Worm (Caenorhabditis elegans) whole organism, midembryonic: ENCODE data around the gene grd-12.

ENCODE experiments used
- cog-1 ChIP-seq: sonication (generic microtip); optimal IDR thresholded peaks from 2 replicates; lab custom pipeline; 2016; ENCODE audit warnings: missing genetic modification characterization, missing compliant biosample characterization
- klf-2 ChIP-seq: fragments of 200-800 bp; sonication (Bioruptor generic); conservative IDR thresholded peaks from 2 replicates; pipeline ENCODE4 v1.3.6; 2022; ENCODE audit warnings: missing genetic modification reagents, missing genetic modification characterization, missing compliant biosample characterization
- med-1 ChIP-seq: sonication (generic microtip); optimal IDR thresholded peaks from 2 replicates; lab custom pipeline; 2017; ENCODE audit warnings: missing genetic modification characterization, mild to moderate bottlenecking, missing compliant biosample characterization, antibody characterized with exemption, missing genetic modification reagents; ENCODE audit not compliant: insufficient read depth
- ref-1 ChIP-seq: fragments of 200-800 bp; sonication (Bioruptor generic); conservative IDR thresholded peaks from 2 replicates; pipeline ENCODE4 v1.3.6; 2022; ENCODE audit warnings: missing genetic modification reagents, missing genetic modification characterization, missing compliant biosample characterization
- ztf-23 ChIP-seq: fragments of 200-800 bp; sonication (Bioruptor generic); IDR thresholded peaks from 2 replicates; pipeline ENCODE4 v1.3.6; 2022; ENCODE audit warnings: missing genetic modification reagents, missing genetic modification characterization, missing compliant biosample characterization

ce11 chrV:15014164-15014563 is 35.9 kb downstream of the grd-12 start, which contains the start of gene obr-2:
- TF ChIP-seq klf-2 (no peak), ztf-23 (GFP tag; lab: Robert Waterston, UW) (no peak), med-1 (GFP tag; lab: Kevin White, UChicago) (no peak), ref-1 (GFP tag; lab: Robert Waterston, UW) (no peak), cog-1 (tag; lab: Kevin White, UChicago) (no peak)
